Fruit fly (Drosophila melanogaster) whole organism, pupa: Measurements from ENCODE around the gene geko.

ENCODE experiments used
- CG10348 ChIP-seq: fragments of 200-800 bp; sonication (Bioruptor generic); IDR thresholded peaks from 2 replicates; pipeline ENCODE4 v1.3.6; 2022; ENCODE audit warnings: missing biosample characterization, missing genetic modification characterization
- CG12605 ChIP-seq: fragments of 200-800 bp; sonication (Bioruptor generic); IDR thresholded peaks from 2 replicates; pipeline ENCODE4 v1.3.6; 2022; ENCODE audit warnings: missing biosample characterization, missing genetic modification characterization
- CG13204 ChIP-seq: fragments of 200-800 bp; sonication (Bioruptor generic); optimal IDR thresholded peaks from 2 replicates; lab custom pipeline; 2018; ENCODE audit warnings: missing biosample characterization, mild to moderate bottlenecking, missing genetic modification characterization, moderate library complexity
- CG14655 ChIP-seq: fragments of 200-800 bp; sonication (Bioruptor generic); optimal IDR thresholded peaks from 3 replicates; lab custom pipeline; 2017; ENCODE audit warnings: mild to moderate bottlenecking, missing biosample characterization, missing genetic modification reagents, missing genetic modification characterization
- CG15710 ChIP-seq: fragments of 200-800 bp; sonication (Bioruptor generic); optimal IDR thresholded peaks from 2 replicates; lab custom pipeline; 2018; ENCODE audit warnings: missing biosample characterization, mild to moderate bottlenecking, missing genetic modification characterization, moderate library complexity
- CG17806 ChIP-seq: fragments of 200-800 bp; sonication (Bioruptor generic); optimal IDR thresholded peaks from 2 replicates; lab custom pipeline; 2018; ENCODE audit warnings: missing biosample characterization, mild to moderate bottlenecking, missing genetic modification characterization, moderate library complexity
- CG32121 ChIP-seq: fragments of 200-800 bp; sonication (Bioruptor generic); IDR thresholded peaks from 2 replicates; pipeline ENCODE4 v1.3.6; 2022; ENCODE audit warnings: missing biosample characterization, missing genetic modification characterization
- CG34367 ChIP-seq: fragments of 200-800 bp; sonication (Bioruptor generic); optimal IDR thresholded peaks from 2 replicates; lab custom pipeline; 2018; ENCODE audit warnings: missing biosample characterization, mild to moderate bottlenecking, missing genetic modification characterization
- CG4496 ChIP-seq: fragments of 200-800 bp; sonication (Bioruptor generic); IDR thresholded peaks from 3 replicates; pipeline ENCODE4 v1.3.6; 2022; ENCODE audit warnings: missing biosample characterization, missing genetic modification characterization
- CG8159 ChIP-seq: fragments of 200-800 bp; sonication (Bioruptor generic); optimal IDR thresholded peaks from 3 replicates; lab custom pipeline; 2018; ENCODE audit warnings: missing biosample characterization, mild to moderate bottlenecking, missing genetic modification characterization, moderate library complexity
- CG8301 ChIP-seq: fragments of 200-800 bp; sonication (Bioruptor generic); optimal IDR thresholded peaks from 2 replicates; lab custom pipeline; 2018; ENCODE audit warnings: missing biosample characterization, mild to moderate bottlenecking, missing genetic modification characterization
- CG9948 ChIP-seq: fragments of 200-800 bp; sonication (Bioruptor generic); optimal IDR thresholded peaks from 2 replicates; lab custom pipeline; 2018; ENCODE audit warnings: missing biosample characterization, mild to moderate bottlenecking, missing genetic modification characterization, moderate library complexity
- D1 ChIP-seq: fragments of 200-800 bp; sonication (Bioruptor generic); optimal IDR thresholded peaks from 2 replicates; lab custom pipeline; 2018; ENCODE audit warnings: missing biosample characterization, mild to moderate bottlenecking, missing genetic modification characterization, moderate library complexity
- EcR ChIP-seq: fragments of 200-800 bp; sonication (Bioruptor generic); optimal IDR thresholded peaks from 3 replicates; lab custom pipeline; 2019; ENCODE audit warnings: missing biosample characterization, missing genetic modification characterization, mild to moderate bottlenecking, moderate library complexity, missing genetic modification reagents
- Ets98B ChIP-seq: fragments of 200-800 bp; sonication (Bioruptor generic); IDR thresholded peaks from 2 replicates; pipeline ENCODE4 v1.3.6; 2022; ENCODE audit warnings: missing biosample characterization, missing genetic modification characterization
- Pif1A ChIP-seq: fragments of 200-800 bp; sonication (Bioruptor generic); optimal IDR thresholded peaks from 3 replicates; lab custom pipeline; 2016; ENCODE audit warnings: missing biosample characterization, missing genetic modification characterization
- Pif1B ChIP-seq: fragments of 200-800 bp; sonication (Bioruptor generic); optimal IDR thresholded peaks from 3 replicates; lab custom pipeline; 2016; ENCODE audit warnings: missing biosample characterization, missing genetic modification characterization
- Snoo ChIP-seq: fragments of 200-800 bp; sonication (Bioruptor generic); optimal IDR thresholded peaks from 3 replicates; lab custom pipeline; 2017; ENCODE audit warnings: missing biosample characterization, mild to moderate bottlenecking, missing genetic modification characterization, inconsistent platforms
- fd96Ca ChIP-seq: fragments of 200-800 bp; sonication (Bioruptor generic); IDR thresholded peaks from 3 replicates; pipeline ENCODE4 v1.3.6; 2022; ENCODE audit warnings: missing biosample characterization, missing genetic modification characterization
- gl ChIP-seq: fragments of 200-800 bp; sonication (Bioruptor generic); optimal IDR thresholded peaks from 2 replicates; lab custom pipeline; 2018; ENCODE audit warnings: missing biosample characterization, mild to moderate bottlenecking, missing genetic modification characterization
- rn ChIP-seq: fragments of 200-800 bp; sonication (Bioruptor generic); IDR thresholded peaks from 2 replicates; pipeline ENCODE4 v1.3.6; 2022; ENCODE audit warnings: missing biosample characterization, missing genetic modification characterization

The geko gene

DNA sequence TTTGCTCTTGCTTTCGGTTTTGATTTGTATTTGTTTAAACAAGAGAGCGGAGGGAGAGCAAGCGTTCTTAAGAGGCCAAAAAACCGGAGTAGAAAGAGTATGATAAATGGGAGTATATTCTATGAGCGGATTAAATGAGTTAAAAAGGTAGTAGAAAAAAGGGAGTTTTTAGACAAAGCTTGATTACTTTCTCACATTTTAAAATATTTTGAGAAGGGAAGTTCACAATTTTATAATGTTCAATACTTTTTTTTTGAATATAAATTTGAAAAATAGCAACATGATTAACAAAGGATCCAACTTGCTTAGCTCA lies 47.1 kb downstream of the geko start:
- no peak for TF ChIP-seq CG9948
- TF ChIP-seq CG13204 (GFP tag; lab: Kevin White, UChicago), result no peak
- no peak for TF ChIP-seq Ets98B (GFP tag; lab: Robert Waterston, UW)
- no peak for TF ChIP-seq D1
- TF ChIP-seq CG17806 (tag; lab: Kevin White, UChicago), result no peak
- TF ChIP-seq gl (tag; lab: Kevin White, UChicago), result no peak
- TF ChIP-seq CG15710 (tag; lab: Kevin White, UChicago), result no peak
- no peak for TF ChIP-seq CG12605
- TF ChIP-seq CG32121 (GFP tag; lab: Robert Waterston, UW), result no peak
- no peak for TF ChIP-seq fd96Ca (GFP tag; lab: Robert Waterston, UW)
- no peak for TF ChIP-seq CG34367
- TF ChIP-seq CG4496 (GFP tag; lab: Robert Waterston, UW), result no peak
- no peak for TF ChIP-seq Pif1A (GFP tag; lab: Kevin White, UChicago)
- TF ChIP-seq CG10348, result no peak
- TF ChIP-seq CG8159, result no peak
- no peak for TF ChIP-seq EcR (GFP tag; lab: Kevin White, UChicago)
- TF ChIP-seq Pif1B, result no peak
- TF ChIP-seq CG8301 (tag; lab: Kevin White, UChicago), result no peak

DNA sequence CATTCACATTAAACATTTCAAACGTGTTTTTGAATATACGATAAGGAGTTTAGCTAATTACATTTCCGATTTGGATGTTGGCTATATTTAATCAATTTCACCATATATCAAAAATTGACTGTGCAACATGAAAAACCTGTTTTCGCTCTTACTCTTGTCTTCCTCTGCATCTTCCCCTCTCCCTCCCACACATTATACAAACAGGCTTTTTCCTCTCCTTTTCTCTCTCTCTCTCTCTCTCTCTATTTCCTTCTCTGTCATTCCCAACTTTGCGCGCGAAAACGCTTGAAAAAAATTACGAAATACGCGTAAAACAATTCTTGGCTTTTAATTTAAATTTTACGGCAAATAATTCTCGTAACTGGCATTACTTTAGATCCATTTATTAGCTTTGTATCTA lies 47.6 kb downstream of the geko start:
- peak; percentile 22 for TF ChIP-seq EcR (GFP tag; lab: Kevin White, UChicago)
- no peak for TF ChIP-seq CG4496 (GFP tag; lab: Robert Waterston, UW)
- TF ChIP-seq rn (GFP tag; lab: Robert Waterston, UW), result no peak
- no peak for TF ChIP-seq fd96Ca (GFP tag; lab: Robert Waterston, UW)
- no peak for TF ChIP-seq CG17806 (tag; lab: Kevin White, UChicago)
- no peak for TF ChIP-seq CG14655 (GFP tag; lab: Kevin White, UChicago)
- no peak for TF ChIP-seq CG15710 (tag; lab: Kevin White, UChicago)
- no peak for TF ChIP-seq CG12605
- TF ChIP-seq, all 21 proteins: peak for 1

DNA sequence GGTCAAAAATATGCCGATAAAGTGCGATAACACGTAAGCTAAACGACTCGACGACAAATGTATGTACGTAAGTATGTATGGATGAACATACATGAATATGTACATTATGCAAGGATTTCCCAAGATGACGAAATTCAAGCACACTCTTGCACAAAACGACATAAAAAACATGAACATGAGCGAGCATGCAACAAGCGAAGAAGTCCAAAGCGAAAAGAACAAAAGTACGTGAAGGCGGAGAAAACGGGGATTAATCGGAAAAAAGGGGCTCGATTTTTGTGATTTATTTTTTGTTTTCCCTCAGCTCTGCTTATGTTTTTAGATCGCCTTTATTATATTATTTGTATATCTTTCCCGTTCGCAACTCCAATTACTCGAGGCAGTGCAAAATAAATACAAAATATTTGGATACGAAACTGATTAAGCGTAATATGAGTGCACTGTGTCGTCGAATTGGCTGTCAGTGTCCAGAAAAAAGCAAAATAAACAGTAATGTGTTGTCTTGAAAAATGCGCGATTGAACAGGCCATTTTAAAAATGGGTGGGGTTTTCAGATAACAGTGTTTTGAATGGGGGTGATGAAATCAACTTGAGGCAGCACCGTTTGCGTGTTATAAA lies 48.4 kb downstream of the geko start:
- TF ChIP-seq CG32121 (GFP tag; lab: Robert Waterston, UW) (no peak), CG4496 (GFP tag; lab: Robert Waterston, UW) (no peak), CG10348 (no peak), CG8301 (tag; lab: Kevin White, UChicago) (no peak), fd96Ca (GFP tag; lab: Robert Waterston, UW) (no peak), CG14655 (GFP tag; lab: Kevin White, UChicago) (no peak), CG9948 (no peak), Ets98B (GFP tag; lab: Robert Waterston, UW) (no peak), D1 (no peak)

DNA sequence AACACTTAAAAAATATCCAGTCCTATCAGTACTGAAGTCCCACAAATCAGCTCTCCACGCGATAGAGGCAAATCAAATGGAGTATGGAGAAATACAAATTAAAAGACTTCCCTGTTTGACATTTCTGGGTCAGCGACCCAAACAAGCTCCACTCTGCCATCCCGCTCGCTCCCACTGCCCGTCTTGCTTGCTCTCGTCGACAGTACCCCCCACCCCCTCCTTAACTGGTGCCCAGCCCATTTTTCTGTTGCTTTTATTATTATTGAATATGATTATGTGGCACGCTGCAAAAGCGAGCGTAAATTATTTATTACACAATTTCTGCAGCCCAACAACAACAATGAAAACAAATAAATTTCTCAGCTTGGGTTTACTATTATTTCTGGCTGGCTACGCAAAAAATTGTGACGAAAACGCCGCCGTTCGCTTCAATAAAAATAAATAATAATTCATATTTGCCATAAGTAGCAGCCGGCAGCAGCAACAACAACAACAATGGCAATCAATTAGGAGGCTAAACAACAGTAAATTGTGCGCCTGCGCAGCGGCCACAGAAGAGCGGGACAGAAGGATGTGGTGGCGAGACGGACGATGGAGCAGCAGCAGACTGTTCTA lies 49.4 kb downstream of the geko start:
- no peak for TF ChIP-seq CG8159
- no peak for TF ChIP-seq CG12605
- no peak for TF ChIP-seq CG32121 (GFP tag; lab: Robert Waterston, UW)
- TF ChIP-seq EcR (GFP tag; lab: Kevin White, UChicago), result peak; percentile 59
- TF ChIP-seq CG9948, result no peak
- TF ChIP-seq CG13204 (GFP tag; lab: Kevin White, UChicago), result no peak
- TF ChIP-seq Snoo (tag; lab: Kevin White, UChicago), result no peak

DNA sequence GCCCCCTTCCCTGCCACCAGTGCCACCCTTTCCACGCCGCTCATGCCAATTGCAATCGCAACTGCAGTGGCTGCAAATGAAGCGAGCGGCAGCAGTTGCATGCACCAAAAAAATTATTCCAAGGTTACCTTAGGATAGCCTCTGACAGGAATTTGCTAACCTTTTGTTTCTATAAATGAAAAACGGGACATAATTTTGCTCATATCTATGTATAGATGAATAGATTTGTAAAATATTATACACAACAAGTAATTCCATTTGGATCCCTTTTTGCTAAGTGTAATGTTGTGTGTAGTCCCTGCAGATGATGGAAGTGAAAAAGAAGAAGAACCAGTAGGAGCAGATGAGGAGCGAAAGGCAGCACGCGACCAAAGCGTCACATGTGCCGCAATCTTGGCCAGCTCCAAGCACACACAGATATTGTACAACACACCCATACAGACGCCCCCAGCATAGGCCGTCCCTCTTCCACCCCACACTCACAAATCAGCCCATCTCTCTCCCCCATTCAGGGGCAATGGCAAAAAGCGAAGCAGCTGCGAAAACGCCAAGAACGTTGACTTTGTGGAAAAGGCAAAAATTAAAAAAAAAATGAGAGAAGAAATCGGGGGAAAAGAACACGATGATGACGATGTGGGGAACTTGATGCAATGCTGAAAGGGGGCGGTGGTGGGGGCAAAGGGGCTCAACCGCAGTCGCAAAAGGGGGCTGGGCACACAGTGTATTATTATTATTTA lies 51.5 kb downstream of the geko start:
- TF ChIP-seq Ets98B (GFP tag; lab: Robert Waterston, UW) (peak; percentile 89), CG17806 (tag; lab: Kevin White, UChicago) (peak; percentile 98), CG14655 (GFP tag; lab: Kevin White, UChicago) (peak; percentile 97), CG8301 (tag; lab: Kevin White, UChicago) (peak; percentile 95), CG34367 (peak; percentile 96), CG13204 (GFP tag; lab: Kevin White, UChicago) (peak; percentile 80), CG10348 (no peak), Snoo (tag; lab: Kevin White, UChicago) (peak; percentile 94), CG4496 (GFP tag; lab: Robert Waterston, UW) (peak; percentile 94), rn (GFP tag; lab: Robert Waterston, UW) (peak; percentile 81), Pif1B (peak; percentile 96), CG12605 (peak; percentile 86), EcR (GFP tag; lab: Kevin White, UChicago) (peak; percentile 97), D1 (peak; percentile 89), fd96Ca (GFP tag; lab: Robert Waterston, UW) (peak; percentile 91), Pif1A (GFP tag; lab: Kevin White, UChicago) (peak; percentile 93), CG15710 (tag; lab: Kevin White, UChicago) (peak; percentile 93), gl (tag; lab: Kevin White, UChicago) (peak; percentile 91), CG9948 (peak; percentile 97), CG8159 (peak; percentile 91), CG32121 (GFP tag; lab: Robert Waterston, UW) (0 out of 2 replicates have a peak, but pooled peaks have one; percentile 28)
